Worm (Caenorhabditis elegans) whole organism, mixed stage, embryonic: Measurements from ENCODE around the gene mab-23.

Experiments used
- ceh-39 ChIP-seq: fragments of 150-350 bp; optimal IDR thresholded peaks from 2 replicates; lab custom pipeline; 2014; ENCODE audit warnings: missing biosample characterization, missing genetic modification characterization
- nhr-237 ChIP-seq: fragments of 150-350 bp; optimal IDR thresholded peaks from 2 replicates; lab custom pipeline; 2014; ENCODE audit warnings: missing biosample characterization, missing genetic modification characterization
- nhr-28 ChIP-seq: fragments of 150-350 bp; optimal IDR thresholded peaks from 2 replicates; lab custom pipeline; 2014; ENCODE audit warnings: missing biosample characterization, missing genetic modification characterization

DNA sequence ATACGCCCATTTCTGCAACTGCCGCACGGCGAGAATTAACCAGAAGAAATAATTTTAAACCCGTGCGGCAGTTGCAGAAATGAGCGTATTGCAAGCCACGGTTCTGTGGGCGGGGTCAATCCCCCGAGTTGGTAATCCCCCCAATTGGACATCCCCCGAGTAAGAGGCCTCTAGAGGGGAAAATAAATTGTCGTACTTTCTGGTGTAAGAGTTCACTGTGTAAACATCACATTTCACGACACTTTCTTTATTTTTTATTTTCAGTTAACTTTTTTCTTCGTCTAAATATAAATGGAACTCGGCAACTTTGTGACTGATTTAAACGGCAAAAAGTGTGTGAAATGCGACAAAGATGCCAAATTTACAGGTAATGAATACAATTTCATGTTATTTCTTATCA is 25.1 kb downstream of the mab-23 start, which contains the start of gene tut-2:
- TF ChIP-seq ceh-39 (tag; lab: Kevin White, UChicago) (no peak), nhr-28 (tag; lab: Kevin White, UChicago) (no peak), nhr-237 (tag; lab: Kevin White, UChicago) (no peak)
